Fruit fly (Drosophila melanogaster) whole organism, embryonic: ENCODE data around the gene CG12206.

Experiments used
- BEAF-32 ChIP-seq: fragments of 200-800 bp; sonication (Bioruptor generic); optimal IDR thresholded peaks from 3 replicates; lab custom pipeline; 2017; ENCODE audit warnings: missing biosample characterization, missing genetic modification characterization, mild to moderate bottlenecking, moderate library complexity, missing genetic modification reagents
- CG10274 ChIP-seq: fragments of 200-800 bp; sonication (Bioruptor generic); optimal IDR thresholded peaks from 3 replicates; lab custom pipeline; 2017; ENCODE audit warnings: missing biosample characterization, mild to moderate bottlenecking, missing genetic modification characterization
- CG10321 ChIP-seq: fragments of 200-800 bp; sonication (Bioruptor generic); IDR thresholded peaks from 2 replicates; pipeline ENCODE4 v1.3.6; 2022; ENCODE audit warnings: missing biosample characterization, missing genetic modification characterization
- CG10366 ChIP-seq: fragments of 200-800 bp; sonication (Bioruptor generic); IDR thresholded peaks from 2 replicates; pipeline ENCODE4 v1.3.6; 2022; ENCODE audit warnings: missing biosample characterization, missing genetic modification characterization
- CG11085 ChIP-seq: fragments of 200-800 bp; sonication (Bioruptor generic); IDR thresholded peaks from 2 replicates; pipeline ENCODE4 v1.3.6; 2022; ENCODE audit warnings: missing biosample characterization, missing genetic modification characterization
- CG12155 ChIP-seq: fragments of 200-800 bp; sonication (Bioruptor generic); optimal IDR thresholded peaks from 3 replicates; lab custom pipeline; 2016; ENCODE audit warnings: missing biosample characterization, missing genetic modification characterization
- CG12219 ChIP-seq: fragments of 200-800 bp; sonication (Bioruptor generic); optimal IDR thresholded peaks from 3 replicates; lab custom pipeline; 2018; ENCODE audit warnings: missing biosample characterization, mild to moderate bottlenecking, missing genetic modification characterization
- CG12236 ChIP-seq: fragments of 200-800 bp; sonication (Bioruptor generic); optimal IDR thresholded peaks from 2 replicates; lab custom pipeline; 2016; ENCODE audit warnings: missing biosample characterization, missing genetic modification characterization
- CG12659 ChIP-seq: fragments of 200-800 bp; sonication (Bioruptor generic); optimal IDR thresholded peaks from 3 replicates; lab custom pipeline; 2017; ENCODE audit warnings: mild to moderate bottlenecking, missing biosample characterization, missing genetic modification reagents, missing genetic modification characterization
- CG13424 ChIP-seq: fragments of 200-800 bp; sonication (Bioruptor generic); optimal IDR thresholded peaks from 2 replicates; lab custom pipeline; 2019; ENCODE audit warnings: missing biosample characterization, mild to moderate bottlenecking, missing genetic modification characterization, moderate library complexity
- CG14050 ChIP-seq: fragments of 200-800 bp; sonication (Bioruptor generic); IDR thresholded peaks from 3 replicates; pipeline ENCODE4 v1.3.6; 2022; ENCODE audit warnings: missing biosample characterization, missing genetic modification characterization
- CG3065 ChIP-seq: fragments of 200-800 bp; sonication (Bioruptor generic); optimal IDR thresholded peaks from 2 replicates; lab custom pipeline; 2016; ENCODE audit warnings: missing biosample characterization, missing genetic modification characterization
- CG3407 ChIP-seq: fragments of 200-800 bp; sonication (Bioruptor generic); optimal IDR thresholded peaks from 2 replicates; lab custom pipeline; 2018; ENCODE audit warnings: missing biosample characterization, mild to moderate bottlenecking, missing genetic modification characterization
- CG4328 ChIP-seq: fragments of 200-800 bp; sonication (Bioruptor generic); optimal IDR thresholded peaks from 3 replicates; lab custom pipeline; 2017; ENCODE audit warnings: missing biosample characterization, missing genetic modification reagents, missing genetic modification characterization
- CG6175 ChIP-seq: fragments of 200-800 bp; sonication (Bioruptor generic); IDR thresholded peaks from 3 replicates; pipeline ENCODE4 v1.3.6; 2022; ENCODE audit warnings: missing biosample characterization, missing genetic modification characterization
- CG7963 ChIP-seq: fragments of 200-800 bp; sonication (Bioruptor generic); IDR thresholded peaks from 3 replicates; pipeline ENCODE4 v1.3.6; 2022; ENCODE audit warnings: missing biosample characterization, missing genetic modification characterization; ENCODE audit not compliant: partially characterized antibody
- Dref ChIP-seq: fragments of 200-800 bp; sonication (Bioruptor generic); IDR thresholded peaks from 2 replicates; pipeline ENCODE4 v1.3.6; 2022; ENCODE audit warnings: missing biosample characterization, missing genetic modification characterization
- Ets97D ChIP-seq: fragments of 200-800 bp; sonication (Bioruptor generic); optimal IDR thresholded peaks from 3 replicates; lab custom pipeline; 2016; ENCODE audit warnings: missing biosample characterization, missing genetic modification characterization
- H15 ChIP-seq: fragments of 200-800 bp; sonication (Bioruptor generic); IDR thresholded peaks from 3 replicates; pipeline ENCODE4 v1.3.6; 2022; ENCODE audit warnings: missing biosample characterization, missing genetic modification characterization
- Hr78 ChIP-seq, 2 experiments: fragments of 200-800 bp in 1 of 2; fragments of >200 bp in 1 of 2; sonication (Bioruptor generic) in 1 of 2; optimal IDR thresholded peaks; 2 replicates each; lab custom pipeline; 2017 to 2019; ENCODE audit warnings: missing biosample characterization in 2 of 2, missing genetic modification characterization in 2 of 2, mild to moderate bottlenecking in 1 of 2, moderate library complexity in 1 of 2
- Mes4 ChIP-seq: fragments of 200-800 bp; sonication (Bioruptor generic); optimal IDR thresholded peaks from 2 replicates; lab custom pipeline; 2016; ENCODE audit warnings: missing biosample characterization, missing genetic modification characterization
- Mrtf ChIP-seq: fragments of 200-800 bp; sonication (Bioruptor generic); IDR thresholded peaks from 3 replicates; pipeline ENCODE4 v1.3.6; 2022; ENCODE audit warnings: missing biosample characterization, missing genetic modification characterization
- Oaz ChIP-seq: fragments of 200-800 bp; sonication (Bioruptor generic); IDR thresholded peaks from 2 replicates; pipeline ENCODE4 v1.3.6; 2022; ENCODE audit warnings: missing biosample characterization, missing genetic modification characterization
- PHDP ChIP-seq: fragments of 200-800 bp; sonication (Bioruptor generic); optimal IDR thresholded peaks from 3 replicates; lab custom pipeline; 2018; ENCODE audit warnings: missing biosample characterization, mild to moderate bottlenecking, missing genetic modification characterization, moderate library complexity
- Scr ChIP-seq: fragments of 200-800 bp; sonication (Bioruptor generic); IDR thresholded peaks from 2 replicates; pipeline ENCODE4 v1.3.6; 2022; ENCODE audit warnings: missing biosample characterization, missing genetic modification characterization; ENCODE audit not compliant: partially characterized antibody
- Sox100B ChIP-seq: fragments of 200-800 bp; sonication (Bioruptor generic); optimal IDR thresholded peaks from 3 replicates; lab custom pipeline; 2018; ENCODE audit warnings: missing biosample characterization, mild to moderate bottlenecking, missing genetic modification characterization
- Sry-β ChIP-seq: fragments of 200-800 bp; sonication (Bioruptor generic); optimal IDR thresholded peaks from 2 replicates; lab custom pipeline; 2018; ENCODE audit warnings: missing biosample characterization, mild to moderate bottlenecking, missing genetic modification characterization, moderate library complexity
- TFAM ChIP-seq: fragments of 200-800 bp; sonication (Bioruptor generic); optimal IDR thresholded peaks from 2 replicates; lab custom pipeline; 2017; ENCODE audit warnings: missing biosample characterization, missing genetic modification characterization, inconsistent platforms
- Xrp1 ChIP-seq: fragments of 200-800 bp; sonication (Bioruptor generic); IDR thresholded peaks from 2 replicates; pipeline ENCODE4 v1.3.6; 2022; ENCODE audit warnings: missing biosample characterization, missing genetic modification characterization
- ash1 ChIP-seq: fragments of 200-800 bp; sonication (Bioruptor generic); optimal IDR thresholded peaks from 2 replicates; lab custom pipeline; 2018; ENCODE audit warnings: missing biosample characterization, mild to moderate bottlenecking, missing genetic modification characterization
- bigmax ChIP-seq: fragments of 200-800 bp; sonication (Bioruptor generic); optimal IDR thresholded peaks from 2 replicates; lab custom pipeline; 2018; ENCODE audit warnings: missing biosample characterization, mild to moderate bottlenecking, missing genetic modification characterization
- bsh ChIP-seq, 2 experiments: fragments of 200-800 bp; sonication (Bioruptor generic); optimal IDR thresholded peaks; 2 replicates each; lab custom pipeline; 2017 to 2018; ENCODE audit warnings: mild to moderate bottlenecking in 2 of 2, missing biosample characterization in 2 of 2, missing genetic modification characterization in 2 of 2, moderate library complexity in 1 of 2
- corto ChIP-seq: fragments of 200-800 bp; sonication (Bioruptor generic); optimal IDR thresholded peaks from 2 replicates; lab custom pipeline; 2016; ENCODE audit warnings: missing biosample characterization, mild to moderate bottlenecking, missing genetic modification characterization, moderate library complexity
- dm ChIP-seq: fragments of 200-800 bp; sonication (Bioruptor generic); optimal IDR thresholded peaks from 3 replicates; lab custom pipeline; 2016; ENCODE audit warnings: missing biosample characterization, missing genetic modification characterization
- dmrt11E ChIP-seq: fragments of 200-800 bp; sonication (Bioruptor generic); optimal IDR thresholded peaks from 3 replicates; lab custom pipeline; 2018; ENCODE audit warnings: missing biosample characterization, mild to moderate bottlenecking, missing genetic modification characterization, moderate library complexity
- dpn ChIP-seq, 2 experiments: fragments of 200-800 bp; sonication (Bioruptor generic); optimal IDR thresholded peaks; 3 replicates each; lab custom pipeline; 2016; ENCODE audit warnings: missing biosample characterization in 2 of 2, missing genetic modification characterization in 2 of 2
- gcm2 ChIP-seq: fragments of 200-800 bp; sonication (Bioruptor generic); optimal IDR thresholded peaks from 2 replicates; lab custom pipeline; 2016; ENCODE audit warnings: missing biosample characterization, missing genetic modification characterization
- gsb-n ChIP-seq: fragments of 200-800 bp; sonication (Bioruptor generic); optimal IDR thresholded peaks from 3 replicates; lab custom pipeline; 2018; ENCODE audit warnings: missing biosample characterization, mild to moderate bottlenecking, missing genetic modification characterization
- jigr1 ChIP-seq: fragments of 200-800 bp; sonication (Bioruptor generic); IDR thresholded peaks from 3 replicates; pipeline ENCODE4 v1.3.6; 2022; ENCODE audit warnings: missing biosample characterization, missing genetic modification characterization
- jing ChIP-seq: fragments of 200-800 bp; sonication (Bioruptor generic); optimal IDR thresholded peaks from 2 replicates; lab custom pipeline; 2018; ENCODE audit warnings: missing biosample characterization, mild to moderate bottlenecking, missing genetic modification characterization
- knrl ChIP-seq: fragments of 200-800 bp; sonication (Bioruptor generic); IDR thresholded peaks from 3 replicates; pipeline ENCODE4 v1.3.6; 2022; ENCODE audit warnings: missing biosample characterization, missing genetic modification characterization; ENCODE audit not compliant: partially characterized antibody
- pita ChIP-seq: fragments of 200-800 bp; sonication (Bioruptor generic); optimal IDR thresholded peaks from 2 replicates; lab custom pipeline; 2017; ENCODE audit warnings: missing biosample characterization, mild to moderate bottlenecking, missing genetic modification characterization
- sens ChIP-seq: fragments of 200-800 bp; sonication (Bioruptor generic); peaks from one replicate; lab custom pipeline; 2016; ENCODE audit warnings: missing biosample characterization, missing genetic modification characterization
- sens-2 ChIP-seq: fragments of 200-800 bp; sonication (Bioruptor generic); IDR thresholded peaks from 2 replicates; pipeline ENCODE4 v1.3.6; 2022; ENCODE audit warnings: missing biosample characterization, missing genetic modification characterization
- slp2 ChIP-seq: fragments of 200-800 bp; sonication (Bioruptor generic); optimal IDR thresholded peaks from 2 replicates; lab custom pipeline; 2016; ENCODE audit warnings: missing biosample characterization, missing genetic modification characterization
- sug ChIP-seq: fragments of 200-800 bp; optimal IDR thresholded peaks from 2 replicates; lab custom pipeline; 2019; ENCODE audit warnings: missing biosample characterization, mild to moderate bottlenecking, missing genetic modification characterization, moderate library complexity
- tgo ChIP-seq: fragments of 200-800 bp; sonication (Bioruptor generic); IDR thresholded peaks from 3 replicates; pipeline ENCODE4 v1.3.6; 2022; ENCODE audit warnings: missing biosample characterization, missing genetic modification characterization
- tll ChIP-seq, 2 experiments: fragments of 200-800 bp in 1 of 2; fragments of >200 bp in 1 of 2; sonication (Bioruptor generic) in 1 of 2; optimal IDR thresholded peaks; 2 replicates each; lab custom pipeline; 2017 to 2019; ENCODE audit warnings: missing biosample characterization in 2 of 2, missing genetic modification characterization in 2 of 2, mild to moderate bottlenecking in 1 of 2, moderate library complexity in 1 of 2
- unc-4 ChIP-seq: fragments of 200-800 bp; sonication (Bioruptor generic); IDR thresholded peaks from 2 replicates; pipeline ENCODE4 v1.3.6; 2022; ENCODE audit warnings: missing biosample characterization, missing genetic modification characterization; ENCODE audit not compliant: partially characterized antibody
- vfl ChIP-seq: fragments of 200-800 bp; sonication (Bioruptor generic); optimal IDR thresholded peaks from 2 replicates; lab custom pipeline; 2016; ENCODE audit warnings: missing biosample characterization, missing genetic modification characterization
- yki ChIP-seq: fragments of >200 bp; optimal IDR thresholded peaks from 3 replicates; lab custom pipeline; 2018

CG12206 gene

dm6 chrX:3427614-3427965 is 46.7 kb downstream of the CG12206 start (continued):
- TF ChIP-seq CG12219 (GFP tag; lab: Kevin White, UChicago) (no peak), unc-4 (GFP tag; lab: Robert Waterston, UW) (no peak), BEAF-32 (no peak), slp2 (GFP tag; lab: Kevin White, UChicago) (no peak), CG4328 (GFP tag; lab: Kevin White, UChicago) (no peak), CG11085 (GFP tag; lab: Robert Waterston, UW) (0 out of 2 replicates have a peak, but pooled peaks have one; percentile 26), Scr (GFP tag; lab: Robert Waterston, UW) (no peak), H15 (GFP tag; lab: Robert Waterston, UW) (peak; percentile 53; the same call in 1 of the 3 replicates), TFAM (no peak), Dref (GFP tag; lab: Robert Waterston, UW) (no peak), Mes4 (peak; percentile 73), CG3065 (GFP tag; lab: Kevin White, UChicago) (peak; percentile 73), Mrtf (GFP tag; lab: Robert Waterston, UW) (no peak), sug (tag; lab: Kevin White, UChicago) (no peak), Sox100B (GFP tag; lab: Kevin White, UChicago) (peak; percentile 4), yki (lab: Kevin White, UChicago) (no peak), gcm2 (GFP tag; lab: Kevin White, UChicago) (peak; percentile 58), CG3407 (GFP tag; lab: Kevin White, UChicago) (peak; percentile 75), ash1 (GFP tag; lab: Kevin White, UChicago) (no peak), Xrp1 (peak; percentile 89), jigr1 (GFP tag; lab: Robert Waterston, UW) (no peak), pita (GFP tag; lab: Kevin White, UChicago) (no peak), vfl (GFP tag; lab: Kevin White, UChicago) (peak; percentile 34), knrl (GFP tag; lab: Robert Waterston, UW) (no peak), CG12659 (GFP tag; lab: Kevin White, UChicago) (peak; percentile 51), tgo (GFP tag; lab: Robert Waterston, UW) (peak; percentile 28; the same call in 1 of the 3 replicates), Ets97D (GFP tag; lab: Kevin White, UChicago) (peak; percentile 29), sens-2 (peak; percentile 48), PHDP (tag; lab: Kevin White, UChicago) (peak; percentile 72), CG6175 (GFP tag; lab: Robert Waterston, UW) (no peak), CG12155 (GFP tag; lab: Kevin White, UChicago) (peak; percentile 75), CG10366 (GFP tag; lab: Robert Waterston, UW) (peak; percentile 69), Sry-β (GFP tag; lab: Kevin White, UChicago) (no peak), bsh (GFP tag; optimal IDR thresholded peaks at IDR 0.05; lab: Kevin White, UChicago) (peak; percentile 72 to 90), CG13424 (peak; percentile 29), bigmax (GFP tag; lab: Kevin White, UChicago) (no peak), jing (GFP tag; lab: Kevin White, UChicago) (peak; percentile 60), dmrt11E (peak; percentile 96), dpn (GFP tag; optimal IDR thresholded peaks at IDR 0.05; lab: Kevin White, UChicago) (peak; percentile 74 to 81), dm (peak; percentile 63), CG12236 (GFP tag; lab: Kevin White, UChicago) (peak; percentile 69), CG10274 (GFP tag; lab: Kevin White, UChicago) (no peak), CG10321 (GFP tag; lab: Robert Waterston, UW) (peak; percentile 40; the same call in 1 of the 2 replicates), CG7963 (GFP tag; lab: Robert Waterston, UW) (no peak), tll (GFP tag; optimal IDR thresholded peaks at IDR 0.05; lab: Kevin White, UChicago) (no peak), CG14050 (GFP tag; lab: Robert Waterston, UW) (peak; percentile 22; the same call in 1 of the 3 replicates), sens (GFP tag; lab: Kevin White, UChicago) (peak; percentile 98), corto (peak; percentile 71), gsb-n (tag; lab: Kevin White, UChicago) (peak; percentile 87), Hr78 (GFP tag; optimal IDR thresholded peaks at IDR 0.05; lab: Kevin White, UChicago) (no peak), Oaz (no peak)
